Fruit fly (Drosophila melanogaster) whole organism, prepupa: ENCODE data around the gene CG31898.

ENCODE experiments used
- Blimp-1 ChIP-seq: fragments of 200-800 bp; sonication (Bioruptor generic); optimal IDR thresholded peaks from 3 replicates; lab custom pipeline; 2017; ENCODE audit warnings: missing biosample characterization, missing genetic modification characterization, mild to moderate bottlenecking, moderate library complexity, missing genetic modification reagents
- CG11294 ChIP-seq: fragments of 200-800 bp; sonication (Bioruptor generic); IDR thresholded peaks from 2 replicates; pipeline ENCODE4 v1.3.6; 2022; ENCODE audit warnings: missing biosample characterization, missing genetic modification characterization
- CG16779 ChIP-seq: fragments of 200-800 bp; sonication (Bioruptor generic); optimal IDR thresholded peaks from 3 replicates; lab custom pipeline; 2017; ENCODE audit warnings: missing biosample characterization, mild to moderate bottlenecking, missing genetic modification characterization
- CG7368 ChIP-seq: fragments of 200-800 bp; sonication (Bioruptor generic); optimal IDR thresholded peaks from 3 replicates; lab custom pipeline; 2016; ENCODE audit warnings: missing biosample characterization, missing genetic modification characterization
- Gug ChIP-seq: fragments of 200-800 bp; sonication (Bioruptor generic); IDR thresholded peaks from 2 replicates; pipeline ENCODE4 v1.3.6; 2022; ENCODE audit warnings: missing biosample characterization, missing genetic modification characterization
- Hr38 ChIP-seq: sonication (Bioruptor generic); optimal IDR thresholded peaks from 2 replicates; lab custom pipeline; 2016; ENCODE audit warnings: missing biosample characterization, missing genetic modification characterization
- Sox102F ChIP-seq: fragments of 200-800 bp; sonication (Bioruptor generic); optimal IDR thresholded peaks from 2 replicates; lab custom pipeline; 2016; ENCODE audit warnings: missing biosample characterization, mild to moderate bottlenecking, missing genetic modification characterization
- fd85E ChIP-seq: fragments of 200-800 bp; sonication (Bioruptor generic); optimal IDR thresholded peaks from 3 replicates; lab custom pipeline; 2016; ENCODE audit warnings: missing biosample characterization, missing genetic modification characterization

DNA sequence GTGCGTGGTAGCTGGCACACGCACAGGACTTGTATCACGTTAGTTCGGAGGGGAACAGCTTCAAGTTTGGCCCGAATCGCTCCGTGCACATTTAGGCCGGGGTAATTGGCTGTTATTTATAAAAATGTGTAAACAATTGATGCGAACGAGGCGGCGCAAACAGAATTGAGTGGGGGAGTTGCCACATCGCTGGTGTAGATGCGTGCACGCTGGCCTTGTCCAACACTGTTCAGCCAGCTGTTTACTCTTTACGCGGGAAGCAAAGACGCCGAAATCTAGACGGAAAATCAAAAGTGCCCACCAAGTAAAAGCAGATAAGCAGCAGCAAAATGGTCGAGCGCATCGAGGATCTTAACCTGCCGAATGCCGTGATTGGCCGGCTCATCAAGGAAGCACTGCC is 37.0 kb downstream of the CG31898 start, which contains the start of the genes D12 and Chrac-14:
- no peak for TF ChIP-seq Blimp-1 (GFP tag; lab: Kevin White, UChicago)
- no peak for TF ChIP-seq Hr38
- TF ChIP-seq Sox102F (GFP tag; lab: Kevin White, UChicago) = no peak
- TF ChIP-seq CG7368 (GFP tag; lab: Kevin White, UChicago) = no peak
- no peak for TF ChIP-seq CG16779 (tag; lab: Kevin White, UChicago)
- TF ChIP-seq Gug = no peak
- no peak for TF ChIP-seq fd85E (GFP tag; lab: Kevin White, UChicago)
- no peak for TF ChIP-seq CG11294
